Worm (Caenorhabditis elegans): ENCODE data around the gene copg-1.

DNA sequence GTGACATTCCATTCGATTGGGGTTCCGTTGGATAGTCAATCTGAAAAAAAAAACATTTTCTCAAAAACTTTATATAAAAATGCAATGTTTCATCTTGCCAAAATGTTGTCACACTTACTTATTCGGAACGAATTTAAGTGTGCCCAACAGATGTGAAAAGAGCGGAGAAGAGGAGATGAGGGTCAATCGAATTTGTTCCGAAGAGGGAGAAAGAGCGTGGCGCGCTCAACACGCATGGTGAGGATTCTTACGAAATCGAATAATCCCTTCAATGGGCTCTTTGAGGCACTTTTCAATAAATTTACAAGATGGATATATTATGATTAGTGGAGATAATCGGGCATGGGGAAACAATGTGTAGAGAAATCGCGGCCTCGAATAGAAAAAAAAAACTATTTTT is 19.1 kb downstream of the copg-1 start:
- TF ChIP-seq Y22D7AL.16 (tag; optimal IDR thresholded peaks at IDR 0.05) (no peak), pha-4 (tag; optimal IDR thresholded peaks at IDR 0.05) (no peak), elt-4 (tag; optimal IDR thresholded peaks at IDR 0.05) (no peak), pqm-1 (tag; optimal IDR thresholded peaks at IDR 0.05) (no peak), gmeb-2 (tag; optimal IDR thresholded peaks at IDR 0.05) (no peak)
